Worm (Caenorhabditis elegans): Measurements from ENCODE around the gene B0280.11.

- TF ChIP-seq nhr-11 (tag; optimal IDR thresholded peaks at IDR 0.05): no peak
- peak; percentile 78 for TF ChIP-seq egl-27 (tag; optimal IDR thresholded peaks at IDR 0.05)
- no peak for TF ChIP-seq unc-39 (tag; optimal IDR thresholded peaks at IDR 0.05)
- peak; percentile 91 for TF ChIP-seq ama-1 (optimal IDR thresholded peaks at IDR 0.05)
Measured at ce11 chrIII:7141285-7141715, 3.2 kb upstream of the B0280.11 start.
